Fruit fly (Drosophila melanogaster): Measurements from ENCODE around the gene CG15253.
A peak's percentile ranks its signal among the peaks of the same experiment; 100 is the strongest.
"Not testable (repeated sequence)": the region's sequence is repeated elsewhere in the genome, so short reads cannot be mapped to it uniquely, and the experiment has no call there.

CG15253 gene

dm6 chr2L:15616251-15616650 is at the start of gene CG15253:
Gene CG15253 (minus strand): TSS chr2L:15616351.
- no peak for TF ChIP-seq noc (tag; optimal IDR thresholded peaks at IDR 0.05)

DNA sequence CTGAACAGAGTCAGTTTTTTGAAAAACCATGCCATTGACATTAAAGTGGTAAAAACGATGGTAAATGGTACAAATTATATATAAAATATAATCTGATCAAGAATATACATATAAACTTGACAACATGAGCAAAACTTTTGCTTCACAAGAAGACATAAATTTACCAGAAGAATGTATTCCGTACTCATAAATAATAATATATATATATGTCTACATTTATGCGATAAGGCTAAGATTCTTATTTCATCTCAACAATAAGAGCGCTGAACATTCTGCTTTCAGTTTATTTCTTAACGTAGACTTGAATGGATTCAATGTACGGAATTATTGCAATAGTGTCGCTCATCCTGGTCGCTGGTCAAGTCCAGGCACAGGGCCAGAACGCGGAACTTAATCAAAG is 44.6 kb upstream of the CG15253 start, which contains the start of gene CG18477:
Gene CG18477, plus strand, starts transcription at position 301 of the 400 bp plus-strand sequence.
- TF ChIP-seq noc (tag; optimal IDR thresholded peaks at IDR 0.05) = not testable (repeated sequence)

DNA sequence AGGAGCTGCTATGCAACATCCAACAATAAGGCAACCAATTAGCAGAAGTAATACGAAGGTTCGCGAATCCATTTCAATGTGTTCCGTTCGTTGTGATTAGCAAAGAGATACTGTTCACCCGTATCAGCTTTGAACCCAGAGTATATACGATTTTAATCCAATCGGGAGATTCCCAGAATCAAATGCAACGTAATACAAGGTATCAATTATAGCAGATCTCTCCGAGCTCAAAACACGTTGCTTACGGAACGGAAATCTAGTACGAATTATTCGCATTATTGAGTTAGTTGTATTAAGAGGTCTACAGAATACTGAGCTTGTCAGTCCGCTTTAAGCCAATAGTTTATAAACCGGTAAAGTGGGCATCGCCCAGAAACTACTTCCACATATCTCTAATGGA is 43.2 kb upstream of the CG15253 start, which contains the start of gene CG44141:
Gene CG44141, minus strand, starts transcription at position 101 of the 400 bp plus-strand sequence.
- not testable (repeated sequence) for TF ChIP-seq noc (tag; optimal IDR thresholded peaks at IDR 0.05)

dm6 chr2L:15643791-15644190 is 27.6 kb upstream of the CG15253 start:
- no peak for TF ChIP-seq noc (tag; optimal IDR thresholded peaks at IDR 0.05)

- no peak for TF ChIP-seq noc (tag; optimal IDR thresholded peaks at IDR 0.05)
These were observed 25.5 kb upstream of the CG15253 start for dm6 chr2L:15641668-15642067.

DNA sequence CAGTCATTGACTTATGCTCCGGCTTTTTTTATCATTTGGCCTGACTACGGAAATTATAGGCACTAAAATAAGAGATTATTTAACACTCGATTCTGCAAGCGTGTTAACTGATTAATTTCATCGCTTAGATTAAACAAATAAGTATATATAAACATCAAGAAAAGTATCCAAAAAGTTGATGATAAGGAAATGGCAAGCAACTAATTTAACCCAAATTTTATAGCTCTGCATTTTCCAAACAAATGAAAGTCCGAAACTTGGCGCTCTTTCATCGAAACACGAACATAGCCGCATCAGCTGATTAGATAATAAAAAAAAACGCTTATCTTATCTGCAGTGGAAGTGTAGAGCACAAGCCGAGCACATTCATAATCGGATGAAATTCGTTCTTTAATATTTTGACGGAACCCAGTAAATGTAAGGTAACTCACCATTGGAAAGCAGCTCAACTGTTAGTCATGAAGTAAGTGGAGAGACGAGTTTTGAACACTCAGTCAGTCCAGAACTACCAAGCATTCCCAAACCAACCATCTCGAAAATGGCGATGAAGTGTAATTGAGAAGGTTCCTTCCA is 13.5 kb upstream of the CG15253 start, which contains the start of gene CG18480:
Gene CG18480, plus strand, starts transcription at position 407 of the 573 bp plus-strand sequence.
- peak; percentile 80 for TF ChIP-seq noc (tag; optimal IDR thresholded peaks at IDR 0.05)

dm6 chr2L:15628378-15628777 is 12.2 kb upstream of the CG15253 start, which contains the start of gene CG7631:
Gene CG7631 (plus strand): TSS chr2L:15628678.
- TF ChIP-seq noc (tag; optimal IDR thresholded peaks at IDR 0.05) = no peak

DNA sequence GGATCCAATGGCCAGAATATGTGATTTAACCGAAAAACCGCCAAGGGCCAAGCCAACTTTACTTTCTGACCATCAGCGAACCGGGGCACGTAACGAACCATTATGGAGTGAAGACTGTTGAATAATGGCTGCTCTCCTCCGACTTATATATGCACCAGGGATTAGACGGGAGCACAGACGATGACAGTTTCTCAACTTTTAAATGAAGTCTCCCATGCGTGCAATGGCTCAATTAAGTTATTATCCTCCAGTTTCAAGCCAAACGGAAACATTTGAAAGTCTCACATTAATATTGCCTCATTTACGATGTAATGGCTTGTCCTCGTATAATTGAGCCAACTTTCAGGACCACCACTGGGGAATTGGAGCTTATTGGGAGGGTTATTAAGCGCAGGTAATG is 7.3 kb upstream of the CG15253 start, which contains the start of gene Or35a:
Gene Or35a, minus strand, starts transcription at position 101 of the 400 bp plus-strand sequence.
- TF ChIP-seq noc (tag; optimal IDR thresholded peaks at IDR 0.05) = no peak

dm6 chr2L:15616697-15617096 is 546 bp upstream of the CG15253 start, which contains the start of gene CG11865:
Gene CG11865 (plus strand): TSS chr2L:15616997.
- no peak for TF ChIP-seq noc (tag; optimal IDR thresholded peaks at IDR 0.05)

DNA sequence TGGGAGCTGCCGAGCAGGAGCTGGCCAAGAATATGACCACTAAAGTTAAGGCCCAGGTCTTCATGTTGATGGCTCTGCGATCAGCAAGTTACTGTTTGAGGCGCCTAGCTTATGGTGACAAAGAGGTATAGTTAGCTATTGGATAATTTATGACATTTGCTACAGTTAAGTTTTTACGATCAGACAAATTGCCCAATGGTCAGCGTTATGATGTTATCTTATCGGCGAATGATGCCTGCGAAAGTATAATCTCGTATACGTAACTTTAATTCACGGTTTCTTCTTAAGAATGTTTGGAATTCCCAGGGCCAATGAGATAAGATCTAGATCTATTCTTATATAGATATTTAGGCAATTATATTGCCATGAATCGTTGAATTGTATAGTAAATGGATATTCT is 1.4 kb downstream of the CG15253 start, which contains the start of gene CG15254:
Gene CG15254, minus strand, starts transcription at position 101 of the 400 bp plus-strand sequence.
- no peak for TF ChIP-seq noc (tag; optimal IDR thresholded peaks at IDR 0.05)

dm6 chr2L:15613285-15613912 is 2.8 kb downstream of the CG15253 start, which contains the start of gene Semp1:
Gene Semp1 (minus strand): TSS chr2L:15613335.
- TF ChIP-seq noc (tag; optimal IDR thresholded peaks at IDR 0.05) = no peak

DNA sequence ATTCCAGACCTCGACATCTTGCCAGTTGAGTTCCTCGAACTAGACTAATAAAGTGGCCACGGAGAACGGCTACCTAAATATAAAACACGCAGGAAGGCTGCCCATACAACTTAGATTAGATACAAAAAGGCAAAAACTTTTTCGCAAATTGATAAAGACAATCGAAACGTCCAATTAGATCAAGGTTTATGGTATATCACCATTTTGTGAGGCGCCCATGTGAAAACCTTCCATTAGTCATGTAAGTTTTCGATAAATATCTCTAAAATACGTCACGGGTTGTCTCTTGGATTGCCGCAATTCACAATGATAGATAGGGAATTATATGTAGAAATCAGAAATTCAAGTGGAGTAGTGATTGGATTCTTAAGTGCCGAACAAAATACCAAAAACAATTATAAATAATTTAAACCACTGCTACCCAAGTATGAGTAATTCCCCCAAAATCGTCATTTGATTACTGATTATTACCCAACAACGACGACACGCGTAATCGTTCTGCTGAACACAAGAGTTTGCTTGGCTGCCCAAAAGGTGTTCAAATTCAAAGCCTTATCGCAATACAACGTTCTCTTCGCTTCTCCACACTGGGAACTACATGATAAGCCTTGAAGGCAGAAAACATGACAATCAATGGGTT is 4.4 kb downstream of the CG15253 start, which contains the start of gene CG15255:
Gene CG15255, minus strand, starts transcription at position 51 of the 640 bp plus-strand sequence.
- TF ChIP-seq noc (tag; optimal IDR thresholded peaks at IDR 0.05) = peak; percentile 40

DNA sequence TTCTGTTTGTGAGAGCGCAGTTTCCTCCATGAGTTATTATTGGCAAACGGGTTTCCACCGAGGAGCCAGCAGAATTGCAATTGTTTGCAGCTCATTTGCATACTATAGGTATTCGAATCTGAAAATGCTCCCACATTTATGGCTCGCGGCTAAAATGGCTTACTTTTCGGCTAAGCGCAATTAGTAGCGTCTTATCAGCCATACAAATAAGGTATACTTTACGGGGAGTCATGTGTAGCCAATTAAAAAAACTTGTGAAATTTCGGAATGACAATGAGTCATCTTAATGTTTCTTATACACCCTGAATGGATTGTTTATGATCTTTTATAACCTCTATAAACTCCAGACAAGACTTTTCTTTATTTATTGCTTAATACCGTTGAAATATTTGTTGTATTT is 7.0 kb downstream of the CG15253 start:
- no peak for TF ChIP-seq noc (tag; optimal IDR thresholded peaks at IDR 0.05)
